Fruit fly (Drosophila melanogaster): ENCODE results near the gene CG43446.
A peak's percentile ranks its signal among the peaks of the same experiment; 100 is the strongest.

CG43446 gene

dm6 chr3R:20949749-20950676, 37.7 kb downstream of the CG43446 start (continued):
- no peak for TF ChIP-seq CG6854 (GFP tag; optimal IDR thresholded peaks at IDR 0.05)
- TF ChIP-seq Blimp-1 (GFP tag; optimal IDR thresholded peaks at IDR 0.05): no peak
- no peak for TF ChIP-seq dsx (GFP tag; optimal IDR thresholded peaks at IDR 0.05; ENCODE audit: poor library complexity, severe bottlenecking)
- no peak for TF ChIP-seq pdm3 (GFP tag; optimal IDR thresholded peaks at IDR 0.05)
- no peak for TF ChIP-seq CG16779 (tag; optimal IDR thresholded peaks at IDR 0.05)
- TF ChIP-seq Sox14 (GFP tag; optimal IDR thresholded peaks at IDR 0.05): no peak
- TF ChIP-seq Eip78C (GFP tag): peak; percentile 78
- TF ChIP-seq Sox102F (GFP tag; optimal IDR thresholded peaks at IDR 0.05): no peak
- no peak for TF ChIP-seq CG6808 (GFP tag; optimal IDR thresholded peaks at IDR 0.05)
- TF ChIP-seq OdsH (GFP tag; optimal IDR thresholded peaks at IDR 0.05): peak; percentile 32
- no peak for TF ChIP-seq CG11902 (GFP tag; optimal IDR thresholded peaks at IDR 0.05)
- TF ChIP-seq Sox15 (GFP tag; optimal IDR thresholded peaks at IDR 0.05): no peak
- TF ChIP-seq CG9139 (GFP tag; optimal IDR thresholded peaks at IDR 0.05): no peak
- TF ChIP-seq Met (GFP tag; optimal IDR thresholded peaks at IDR 0.05): no peak
- TF ChIP-seq CG8632 (GFP tag; optimal IDR thresholded peaks at IDR 0.05): peak; percentile 33
- TF ChIP-seq Lpt (GFP tag; optimal IDR thresholded peaks at IDR 0.05): no peak
- TF ChIP-seq acj6 (GFP tag; optimal IDR thresholded peaks at IDR 0.05): no peak
- TF ChIP-seq CG34406 (GFP tag; optimal IDR thresholded peaks at IDR 0.05): peak; percentile 11
- TF ChIP-seq CG6276 (GFP tag; optimal IDR thresholded peaks at IDR 0.05): peak; percentile 22
- TF ChIP-seq CG1621 (tag; optimal IDR thresholded peaks at IDR 0.05): no peak
- no peak for TF ChIP-seq Eip75B (GFP tag; optimal IDR thresholded peaks at IDR 0.05)
- TF ChIP-seq ss (GFP tag; optimal IDR thresholded peaks at IDR 0.05): no peak
- no peak for TF ChIP-seq CG10631 (GFP tag; optimal IDR thresholded peaks at IDR 0.05)
- TF ChIP-seq spab (GFP tag; optimal IDR thresholded peaks at IDR 0.05): no peak
- TF ChIP-seq achi (GFP tag; optimal IDR thresholded peaks at IDR 0.05): peak; percentile 5
- no peak for TF ChIP-seq CG10669 (GFP tag; optimal IDR thresholded peaks at IDR 0.05)
- no peak for TF ChIP-seq Smox (GFP tag; optimal IDR thresholded peaks at IDR 0.05)
- peak; percentile 14; the same call in 1 of the 2 replicates for TF ChIP-seq CG15336 (GFP tag; IDR thresholded peaks at IDR 0.05)
- 0 out of 3 replicates have a peak, but pooled peaks have one; percentile 29 for TF ChIP-seq CG8119 (GFP tag; IDR thresholded peaks at IDR 0.05)
- TF ChIP-seq CG3919 (GFP tag; optimal IDR thresholded peaks at IDR 0.05): no peak
- no peak for TF ChIP-seq Ets96B (tag; optimal IDR thresholded peaks at IDR 0.05)

dm6 chr3R:20949175-20949748, 38.5 kb downstream of the CG43446 start:
- TF ChIP-seq CG6276 (GFP tag; optimal IDR thresholded peaks at IDR 0.05) (peak; percentile 28), Smox (GFP tag; optimal IDR thresholded peaks at IDR 0.05) (no peak), Eip93F (GFP tag; optimal IDR thresholded peaks at IDR 0.05) (no peak), svp (GFP tag) (no peak), acj6 (GFP tag; optimal IDR thresholded peaks at IDR 0.05) (no peak), CG8632 (GFP tag; optimal IDR thresholded peaks at IDR 0.05) (no peak), CG8319 (GFP tag; optimal IDR thresholded peaks at IDR 0.05) (no peak), CG6163 (GFP tag; IDR thresholded peaks at IDR 0.05) (0 out of 3 replicates have a peak, but pooled peaks have one; percentile 11), CG6854 (GFP tag; optimal IDR thresholded peaks at IDR 0.05) (no peak), CG11762 (GFP tag; optimal IDR thresholded peaks at IDR 0.05; ENCODE audit: insufficient read depth) (no peak), Eip75B (GFP tag; optimal IDR thresholded peaks at IDR 0.05) (no peak), spab (GFP tag; optimal IDR thresholded peaks at IDR 0.05) (no peak), fd85E (GFP tag; optimal IDR thresholded peaks at IDR 0.05) (no peak), eg (GFP tag; IDR thresholded peaks at IDR 0.05) (peak; percentile 46; the same call in 2 of the 3 replicates), CG3919 (GFP tag; optimal IDR thresholded peaks at IDR 0.05) (no peak), Sox15 (GFP tag; optimal IDR thresholded peaks at IDR 0.05) (no peak), Lpt (GFP tag; optimal IDR thresholded peaks at IDR 0.05) (no peak), CG4318 (GFP tag; optimal IDR thresholded peaks at IDR 0.05) (no peak), Sox102F (GFP tag; optimal IDR thresholded peaks at IDR 0.05) (no peak), CG31627 (GFP tag; optimal IDR thresholded peaks at IDR 0.05) (no peak), net (GFP tag; optimal IDR thresholded peaks at IDR 0.05) (no peak), CG7368 (GFP tag; optimal IDR thresholded peaks at IDR 0.05) (no peak), dac (GFP tag; optimal IDR thresholded peaks at IDR 0.05) (no peak), fd59A (GFP tag; optimal IDR thresholded peaks at IDR 0.05) (no peak)
